Worm (Caenorhabditis elegans): ENCODE measurements around the gene C01G5.3.
A peak's percentile ranks its signal among the peaks of the same experiment; 100 is the strongest.

C01G5.3 gene

DNA sequence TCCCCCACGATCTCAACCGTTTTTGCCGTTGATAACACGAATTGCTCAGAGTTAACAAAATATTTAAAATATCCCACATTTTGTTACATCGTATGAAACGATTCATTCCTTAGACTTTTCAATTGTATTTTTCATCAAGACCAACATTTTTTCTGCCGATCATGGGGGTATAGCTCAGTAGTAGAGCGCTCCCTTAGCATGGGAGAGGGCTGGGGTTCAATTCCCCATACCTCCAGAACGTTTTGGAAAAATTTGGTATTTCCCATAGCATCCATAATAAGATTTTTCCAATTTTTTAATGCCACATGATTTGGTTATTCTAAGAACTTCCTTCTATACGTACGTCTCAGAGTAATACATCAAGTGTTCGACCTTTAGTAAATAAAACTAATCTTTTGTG is 26.0 kb downstream of the C01G5.3 start:
- TF ChIP-seq klf-2 (GFP tag; conservative IDR thresholded peaks at IDR 0.05) = no peak

DNA sequence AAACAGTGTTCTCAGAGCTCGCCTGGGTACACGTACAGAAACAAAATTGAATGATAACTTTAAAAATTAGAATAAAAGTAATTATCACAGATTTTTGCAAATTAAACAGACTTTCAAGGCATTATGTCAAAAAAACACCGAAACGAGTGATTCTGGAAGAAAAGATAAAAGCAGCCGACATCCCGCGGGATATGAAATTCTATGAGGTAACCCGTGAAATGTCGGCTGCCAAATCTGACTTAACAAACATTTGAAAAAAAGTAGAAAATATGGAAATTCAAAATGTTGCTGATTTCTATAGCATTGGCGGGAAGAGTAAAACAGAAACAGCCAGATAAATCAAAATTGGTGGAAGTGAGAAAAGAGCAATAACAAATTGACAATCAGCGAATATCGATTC is 29.6 kb downstream of the C01G5.3 start:
- TF ChIP-seq ztf-23 (GFP tag; IDR thresholded peaks at IDR 0.05) (no peak), ztf-29 (GFP tag; IDR thresholded peaks at IDR 0.05) (no peak), ref-1 (GFP tag; conservative IDR thresholded peaks at IDR 0.05) (no peak), tab-1 (GFP tag; IDR thresholded peaks at IDR 0.05) (no peak), med-1 (GFP tag; optimal IDR thresholded peaks at IDR 0.05; ENCODE audit: insufficient read depth) (no peak), cog-1 (tag; optimal IDR thresholded peaks at IDR 0.05) (no peak), flt-1 (GFP tag; IDR thresholded peaks at IDR 0.05) (no peak), klf-2 (GFP tag; conservative IDR thresholded peaks at IDR 0.05) (no peak), T22C8.4 (GFP tag; IDR thresholded peaks at IDR 0.05) (no peak)

DNA sequence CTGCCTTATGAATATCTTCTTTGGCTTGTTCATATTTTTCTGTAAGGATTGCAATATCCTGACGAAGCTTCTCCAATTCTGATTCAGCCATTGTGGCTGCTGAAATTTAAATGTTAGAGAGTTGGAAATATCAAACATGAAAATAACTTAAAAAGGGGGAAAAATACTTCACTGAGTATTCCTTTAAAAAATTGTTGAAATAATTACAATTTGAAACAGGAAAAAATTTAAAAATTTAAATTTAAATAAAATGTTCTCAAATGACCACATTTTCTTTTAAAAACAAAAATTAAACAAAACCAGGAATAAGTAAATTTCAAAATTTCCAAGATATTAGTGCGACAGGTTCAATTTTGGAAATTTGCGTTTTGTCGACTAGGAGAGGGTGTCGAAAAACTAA is 36.2 kb downstream of the C01G5.3 start, which contains the start of gene bicd-1:
TSS of gene bicd-1 (minus strand) at position 101 of the 400 bp plus-strand sequence.
- TF ChIP-seq ztf-29 (GFP tag; IDR thresholded peaks at IDR 0.05) = no peak
- TF ChIP-seq tab-1 (GFP tag; IDR thresholded peaks at IDR 0.05) = no peak
- TF ChIP-seq med-1 (GFP tag; optimal IDR thresholded peaks at IDR 0.05; ENCODE audit: insufficient read depth) = no peak
- no peak for TF ChIP-seq cog-1 (tag; optimal IDR thresholded peaks at IDR 0.05)
- no peak for TF ChIP-seq klf-2 (GFP tag; conservative IDR thresholded peaks at IDR 0.05)
- TF ChIP-seq ztf-23 (GFP tag; IDR thresholded peaks at IDR 0.05) = no peak
- no peak for TF ChIP-seq T22C8.4 (GFP tag; IDR thresholded peaks at IDR 0.05)

DNA sequence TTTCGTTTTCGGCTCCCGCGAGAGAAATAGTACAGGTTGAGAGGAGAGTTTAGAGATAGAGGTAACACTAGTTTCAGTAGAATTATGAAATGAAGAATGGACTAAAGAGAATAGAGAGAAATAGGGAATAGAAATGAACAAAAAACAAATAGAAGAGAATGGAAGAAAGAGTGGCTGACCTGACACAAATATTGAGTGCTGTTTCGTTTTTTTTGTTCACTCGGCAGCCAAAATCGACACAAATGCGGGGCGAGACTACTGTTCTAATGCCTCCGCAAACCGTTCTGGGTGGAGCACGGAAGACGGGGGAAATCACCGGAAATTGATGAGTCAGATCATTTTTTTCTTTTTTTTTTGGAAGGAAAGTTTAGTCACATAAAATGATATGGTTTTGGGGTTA is 36.6 kb downstream of the C01G5.3 start:
- TF ChIP-seq ref-1 (GFP tag; conservative IDR thresholded peaks at IDR 0.05) (no peak), tab-1 (GFP tag; IDR thresholded peaks at IDR 0.05) (no peak), T22C8.4 (GFP tag; IDR thresholded peaks at IDR 0.05) (no peak), ztf-29 (GFP tag; IDR thresholded peaks at IDR 0.05) (no peak), flt-1 (GFP tag; IDR thresholded peaks at IDR 0.05) (no peak)

DNA sequence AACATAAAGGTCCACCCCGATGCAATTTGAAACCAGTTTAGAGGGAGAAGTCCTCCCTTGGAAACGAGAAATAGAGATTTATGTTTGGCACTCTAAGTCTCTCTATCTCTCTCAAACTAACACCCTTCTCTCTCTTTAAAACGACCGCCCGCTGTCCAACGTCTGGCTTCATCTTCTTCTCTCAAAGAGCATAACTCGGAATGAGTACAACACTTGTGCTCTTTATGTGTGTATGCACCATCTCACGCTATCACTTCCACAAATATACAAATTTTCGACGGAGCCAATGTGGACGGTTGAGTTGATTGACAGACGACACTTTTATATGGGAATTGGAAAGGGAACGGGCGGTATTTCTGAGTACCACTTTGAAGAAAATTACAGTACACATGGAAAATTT is 38.3 kb downstream of the C01G5.3 start:
- TF ChIP-seq klf-2 (GFP tag; conservative IDR thresholded peaks at IDR 0.05) (no peak), ref-1 (GFP tag; conservative IDR thresholded peaks at IDR 0.05) (no peak), flt-1 (GFP tag; IDR thresholded peaks at IDR 0.05) (no peak), cog-1 (tag; optimal IDR thresholded peaks at IDR 0.05) (no peak), tab-1 (GFP tag; IDR thresholded peaks at IDR 0.05) (no peak), ztf-23 (GFP tag; IDR thresholded peaks at IDR 0.05) (no peak), ztf-29 (GFP tag; IDR thresholded peaks at IDR 0.05) (no peak), med-1 (GFP tag; optimal IDR thresholded peaks at IDR 0.05; ENCODE audit: insufficient read depth) (no peak), T22C8.4 (GFP tag; IDR thresholded peaks at IDR 0.05) (no peak)

DNA sequence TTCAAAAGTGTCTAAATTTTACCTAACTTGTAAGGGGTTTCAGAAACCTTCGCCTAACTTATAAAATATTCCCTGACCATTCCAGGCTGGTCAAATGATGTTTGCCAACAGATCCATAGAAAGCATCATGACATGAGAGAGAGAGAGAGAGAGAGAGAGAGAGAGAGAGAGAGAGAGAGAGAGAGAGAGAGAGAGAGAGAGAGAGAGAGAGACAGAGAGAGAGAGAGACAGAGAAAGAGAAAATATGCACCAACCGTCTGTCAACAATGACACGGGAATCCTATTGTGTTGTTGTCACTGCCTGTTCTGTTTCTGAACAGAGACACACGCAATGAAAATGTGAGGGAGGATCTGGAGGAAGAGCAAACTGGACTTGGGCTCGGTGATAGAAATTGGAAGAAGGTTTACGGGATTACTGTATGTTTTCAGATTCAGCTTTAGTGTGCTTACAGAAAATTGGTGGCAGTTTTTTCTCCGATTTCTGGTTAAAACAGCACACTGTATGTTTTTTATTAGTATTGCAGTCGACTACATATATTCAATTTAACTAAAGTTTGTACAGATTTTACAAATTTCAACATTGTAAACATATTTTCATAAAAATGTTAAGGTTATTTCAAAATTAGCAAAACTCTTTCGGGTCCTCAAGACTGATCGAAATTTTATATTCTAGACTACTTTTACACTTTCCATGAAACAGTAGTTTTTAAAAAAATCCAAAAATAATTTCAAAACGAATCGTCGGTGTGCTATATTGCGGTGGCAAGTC is 40.1 kb downstream of the C01G5.3 start:
- TF ChIP-seq ztf-23 (GFP tag; IDR thresholded peaks at IDR 0.05) = no peak
- no peak for TF ChIP-seq tab-1 (GFP tag; IDR thresholded peaks at IDR 0.05)
- TF ChIP-seq ztf-29 (GFP tag; IDR thresholded peaks at IDR 0.05) = no peak
- no peak for TF ChIP-seq cog-1 (tag; optimal IDR thresholded peaks at IDR 0.05)
- no peak for TF ChIP-seq klf-2 (GFP tag; conservative IDR thresholded peaks at IDR 0.05)
- TF ChIP-seq ref-1 (GFP tag; conservative IDR thresholded peaks at IDR 0.05) = no peak
- no peak for TF ChIP-seq med-1 (GFP tag; optimal IDR thresholded peaks at IDR 0.05; ENCODE audit: insufficient read depth)
- TF ChIP-seq T22C8.4 (GFP tag; IDR thresholded peaks at IDR 0.05) = no peak
- no peak for TF ChIP-seq flt-1 (GFP tag; IDR thresholded peaks at IDR 0.05)

DNA sequence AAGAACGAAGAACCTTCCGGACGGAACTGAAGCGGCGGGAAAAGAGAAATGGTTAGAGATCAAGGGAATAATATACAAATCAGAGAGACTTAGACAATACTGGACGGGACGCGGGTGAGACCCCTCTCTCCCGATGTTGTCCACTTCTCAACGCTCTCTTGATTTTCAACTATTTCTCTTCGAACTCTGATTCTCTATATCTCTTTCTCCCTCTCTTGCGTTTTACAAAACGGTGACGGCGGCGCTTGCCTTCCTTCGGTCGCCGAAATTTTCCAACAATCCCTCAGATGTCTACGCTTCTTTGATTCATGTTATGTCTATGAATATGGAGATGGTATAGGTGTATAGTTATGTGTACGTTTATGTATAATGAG is 40.7 kb downstream of the C01G5.3 start:
- TF ChIP-seq T22C8.4 (GFP tag; IDR thresholded peaks at IDR 0.05) (no peak), cog-1 (tag; optimal IDR thresholded peaks at IDR 0.05) (peak; percentile 1)

DNA sequence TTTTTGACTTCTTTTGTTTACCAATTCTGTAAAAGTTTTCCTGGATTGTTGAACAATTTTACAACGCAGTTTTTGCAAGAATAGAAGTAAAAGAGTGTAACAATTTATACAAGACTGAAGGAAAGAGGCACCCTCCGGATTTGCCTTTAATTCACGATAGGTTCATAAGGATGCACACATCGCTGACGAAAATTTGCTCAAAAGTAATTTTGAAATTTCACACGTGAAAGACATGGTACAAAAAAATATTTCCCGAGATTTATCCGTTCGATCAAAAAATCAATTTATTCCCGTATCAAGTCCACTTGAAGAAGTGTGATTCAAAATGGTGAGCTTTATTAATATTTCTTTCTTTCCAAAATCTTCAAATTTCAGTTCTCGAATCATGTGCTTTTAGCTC is 41.9 kb downstream of the C01G5.3 start, which contains the start of gene C43G2.3:
TSS of gene C43G2.3 (plus strand) at position 301 of the 400 bp plus-strand sequence.
- TF ChIP-seq klf-2 (GFP tag; conservative IDR thresholded peaks at IDR 0.05) (no peak), ztf-23 (GFP tag; IDR thresholded peaks at IDR 0.05) (no peak), ztf-29 (GFP tag; IDR thresholded peaks at IDR 0.05) (no peak), T22C8.4 (GFP tag; IDR thresholded peaks at IDR 0.05) (no peak), cog-1 (tag; optimal IDR thresholded peaks at IDR 0.05) (no peak), med-1 (GFP tag; optimal IDR thresholded peaks at IDR 0.05; ENCODE audit: insufficient read depth) (no peak), tab-1 (GFP tag; IDR thresholded peaks at IDR 0.05) (no peak), flt-1 (GFP tag; IDR thresholded peaks at IDR 0.05) (no peak), ref-1 (GFP tag; conservative IDR thresholded peaks at IDR 0.05) (no peak)

DNA sequence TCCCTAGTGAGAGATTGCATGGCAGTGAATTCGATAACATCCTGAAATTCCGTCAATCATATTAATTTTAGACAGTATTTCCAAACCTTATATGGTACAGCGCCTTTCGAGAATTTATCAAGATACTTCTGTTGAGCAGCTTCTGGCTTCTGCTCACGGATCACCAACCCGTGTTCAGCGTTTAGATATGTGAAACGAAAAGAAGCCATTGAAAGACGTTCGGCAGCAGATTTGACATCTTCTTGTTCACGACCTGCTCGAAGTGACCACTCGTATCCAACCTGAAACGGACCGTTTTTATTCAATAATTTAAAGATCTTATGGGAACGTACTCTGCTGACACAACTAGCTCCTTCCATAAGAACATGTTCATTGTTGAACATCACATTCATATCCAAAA is 45.6 kb downstream of the C01G5.3 start:
- TF ChIP-seq ref-1 (GFP tag; conservative IDR thresholded peaks at IDR 0.05) (no peak), cog-1 (tag; optimal IDR thresholded peaks at IDR 0.05) (no peak), med-1 (GFP tag; optimal IDR thresholded peaks at IDR 0.05; ENCODE audit: insufficient read depth) (no peak), T22C8.4 (GFP tag; IDR thresholded peaks at IDR 0.05) (no peak), tab-1 (GFP tag; IDR thresholded peaks at IDR 0.05) (no peak), ztf-29 (GFP tag; IDR thresholded peaks at IDR 0.05) (no peak), ztf-23 (GFP tag; IDR thresholded peaks at IDR 0.05) (no peak), flt-1 (GFP tag; IDR thresholded peaks at IDR 0.05) (no peak), klf-2 (GFP tag; conservative IDR thresholded peaks at IDR 0.05) (no peak)

DNA sequence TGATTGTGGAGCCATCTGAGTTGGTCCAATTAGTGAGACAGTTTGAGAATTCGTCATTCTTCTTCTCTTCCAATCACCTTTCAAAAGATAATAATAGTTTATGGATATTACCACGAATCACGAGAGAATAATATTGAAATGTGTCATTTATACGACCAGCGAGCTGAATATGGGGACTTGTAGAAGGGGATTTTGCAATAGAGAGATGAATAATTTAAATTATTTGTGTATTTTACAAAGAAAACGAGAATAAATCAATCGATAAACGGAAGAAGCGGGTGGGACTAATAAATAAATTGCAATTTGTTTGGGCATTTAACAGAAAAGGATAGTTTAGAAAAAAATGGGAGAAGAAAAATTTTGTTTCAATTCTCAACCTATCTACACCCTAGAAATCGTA is 46.6 kb downstream of the C01G5.3 start, which contains the start of gene odr-8:
TSS of gene odr-8 (minus strand) at position 101 of the 400 bp plus-strand sequence.
- TF ChIP-seq klf-2 (GFP tag; conservative IDR thresholded peaks at IDR 0.05) (no peak), T22C8.4 (GFP tag; IDR thresholded peaks at IDR 0.05) (no peak), med-1 (GFP tag; optimal IDR thresholded peaks at IDR 0.05; ENCODE audit: insufficient read depth) (no peak), cog-1 (tag; optimal IDR thresholded peaks at IDR 0.05) (no peak), ztf-23 (GFP tag; IDR thresholded peaks at IDR 0.05) (no peak), ref-1 (GFP tag; conservative IDR thresholded peaks at IDR 0.05) (no peak), ztf-29 (GFP tag; IDR thresholded peaks at IDR 0.05) (no peak), tab-1 (GFP tag; IDR thresholded peaks at IDR 0.05) (no peak), flt-1 (GFP tag; IDR thresholded peaks at IDR 0.05) (no peak)
